Fruit fly (Drosophila melanogaster): ENCODE data around the gene CG34355.

CG34355 gene

dm6 chr3R:23757912-23758607, 45.6 kb upstream of the CG34355 start, which contains the start of the genes PTPMT1 and Hrd3 (continued):
- TF ChIP-seq Dll (GFP tag; IDR thresholded peaks at IDR 0.05; ENCODE audit: partially characterized antibody) (0 out of 4 replicates have a peak, but pooled peaks have one; percentile 32), CG5180 (GFP tag; optimal IDR thresholded peaks at IDR 0.05) (peak; percentile 92), Poxn (GFP tag; IDR thresholded peaks at IDR 0.05) (peak; percentile 88), Nf-YC (tag; optimal IDR thresholded peaks at IDR 0.05) (peak; percentile 93), unpg (GFP tag; optimal IDR thresholded peaks at IDR 0.05) (peak; percentile 97), dpn (GFP tag; optimal IDR thresholded peaks at IDR 0.05) (peak; percentile 98 to 99), CG8281 (tag; optimal IDR thresholded peaks at IDR 0.05) (peak; percentile 93), Camta (GFP tag; optimal IDR thresholded peaks at IDR 0.05) (peak; percentile 97), CG3995 (GFP tag; optimal IDR thresholded peaks at IDR 0.05) (peak; percentile 81), Hand (GFP tag; optimal IDR thresholded peaks at IDR 0.05) (peak; percentile 96), gcm (GFP tag; optimal IDR thresholded peaks at IDR 0.05) (peak; percentile 97), twi (tag; optimal IDR thresholded peaks at IDR 0.05) (peak; percentile 97), Ravus (GFP tag; IDR thresholded peaks at IDR 0.05) (peak; percentile 87), chm (GFP tag; IDR thresholded peaks at IDR 0.05) (peak; percentile 91), CG6854 (GFP tag; optimal IDR thresholded peaks at IDR 0.05) (peak; percentile 97), salm (tag; optimal IDR thresholded peaks at IDR 0.05) (peak; percentile 95), sens-2 (GFP tag; IDR thresholded peaks at IDR 0.05) (peak; percentile 90), z (GFP tag; IDR thresholded peaks at IDR 0.05) (no peak), sob (GFP tag; IDR thresholded peaks at IDR 0.05) (peak; percentile 96), run (tag; optimal IDR thresholded peaks at IDR 0.05) (peak; percentile 95), CG6689 (GFP tag; IDR thresholded peaks at IDR 0.05) (peak; percentile 98), vnd (GFP tag; IDR thresholded peaks at IDR 0.05; ENCODE audit: partially characterized antibody) (no peak), CG1602 (GFP tag; optimal IDR thresholded peaks at IDR 0.05) (peak; percentile 99), CG34376 (GFP tag; optimal IDR thresholded peaks at IDR 0.05) (peak; percentile 99), CG30431 (GFP tag; optimal IDR thresholded peaks at IDR 0.05) (peak; percentile 98), CG12071 (GFP tag; optimal IDR thresholded peaks at IDR 0.05) (peak; percentile 91), gsb (GFP tag; IDR thresholded peaks at IDR 0.05) (peak; percentile 94), CG8478 (optimal IDR thresholded peaks at IDR 0.05) (no peak), trh (GFP tag; optimal IDR thresholded peaks at IDR 0.05) (peak; percentile 97), CG10274 (GFP tag; optimal IDR thresholded peaks at IDR 0.05) (peak; percentile 94), CG16813 (GFP tag; IDR thresholded peaks at IDR 0.05; ENCODE audit: partially characterized antibody) (peak; percentile 53; the same call in 2 of the 3 replicates), CG12104 (GFP tag; optimal IDR thresholded peaks at IDR 0.05) (peak; percentile 99), fu2 (GFP tag; optimal IDR thresholded peaks at IDR 0.05) (peak; percentile 96), ken (GFP tag; IDR thresholded peaks at IDR 0.05) (peak; percentile 94), CG31388 (GFP tag; optimal IDR thresholded peaks at IDR 0.05) (peak; percentile 96), Vsx1 (GFP tag; optimal IDR thresholded peaks at IDR 0.05) (peak; percentile 95), CG9437 (GFP tag; optimal IDR thresholded peaks at IDR 0.05) (peak; percentile 97), CG2116 (GFP tag; optimal IDR thresholded peaks at IDR 0.05) (peak; percentile 90), CG13424 (tag; optimal IDR thresholded peaks at IDR 0.05) (peak; percentile 99), tll (GFP tag; optimal IDR thresholded peaks at IDR 0.05) (peak; percentile 73 to 75), CG17328 (GFP tag; IDR thresholded peaks at IDR 0.05) (peak; percentile 94), Sox100B (GFP tag; optimal IDR thresholded peaks at IDR 0.05) (peak; percentile 100), eve (GFP tag; optimal IDR thresholded peaks at IDR 0.05) (peak in 1 of 2 experiments; percentile 75), CrebB (tag; optimal IDR thresholded peaks at IDR 0.05) (peak; percentile 92), YL-1 (GFP tag; optimal IDR thresholded peaks at IDR 0.05) (peak; percentile 99), hbn (GFP tag; IDR thresholded peaks at IDR 0.05; ENCODE audit: partially characterized antibody) (no peak), CG8765 (GFP tag; IDR thresholded peaks at IDR 0.05) (peak; percentile 93), Hmx (GFP tag; optimal IDR thresholded peaks at IDR 0.05) (peak; percentile 97), amos (GFP tag; IDR thresholded peaks at IDR 0.05; ENCODE audit: partially characterized antibody) (peak; percentile 27; the same call in 1 of the 2 replicates)

Measured in whole organism, embryonic.